Worm (Caenorhabditis elegans): ENCODE data around the gene K02D3.1.

Gene K02D3.1

DNA sequence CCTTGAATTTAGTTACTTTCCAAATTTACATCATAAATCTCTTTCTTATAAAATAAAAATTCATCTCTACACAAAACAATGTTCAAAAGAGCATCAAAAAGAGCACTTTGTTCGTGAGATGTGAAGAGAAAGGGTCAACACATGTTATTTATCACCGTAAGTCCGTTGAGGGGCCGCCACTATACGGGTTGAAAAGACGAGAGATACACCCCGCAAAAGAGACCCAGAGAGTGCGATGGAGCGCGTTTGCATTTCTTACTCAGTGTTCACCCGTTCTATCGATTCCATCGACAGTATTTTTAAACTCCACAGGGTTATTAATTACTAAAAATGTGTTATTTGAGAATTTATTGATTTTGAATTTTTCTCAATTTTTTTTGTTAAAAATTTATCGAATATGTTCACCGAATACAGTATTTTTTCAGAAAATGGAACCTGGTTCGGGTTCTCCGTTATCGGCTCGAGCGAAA lies 20.2 kb downstream of the K02D3.1 start, which contains the start of gene pix-1:
Gene pix-1 (plus strand): TSS at position 420 of the 470 bp plus-strand sequence.
- peak; percentile 46 for TF ChIP-seq nhr-25 (tag; optimal IDR thresholded peaks at IDR 0.05)
- no peak for TF ChIP-seq aly-2 (tag; optimal IDR thresholded peaks at IDR 0.05)
- TF ChIP-seq elt-1 (tag; optimal IDR thresholded peaks at IDR 0.05): no peak
- TF ChIP-seq egl-27 (tag; optimal IDR thresholded peaks at IDR 0.05): no peak
- TF ChIP-seq lin-39 (tag; optimal IDR thresholded peaks at IDR 0.05): peak; percentile 79
- TF ChIP-seq fos-1 (tag; optimal IDR thresholded peaks at IDR 0.05): no peak
- TF ChIP-seq sea-2 (GFP tag; optimal IDR thresholded peaks at IDR 0.05): no peak
- peak; percentile 50 for TF ChIP-seq ceh-28 (tag; optimal IDR thresholded peaks at IDR 0.05)
- no peak for TF ChIP-seq lsy-12 (tag; optimal IDR thresholded peaks at IDR 0.05)
- peak; percentile 88 for TF ChIP-seq hmg-11 (tag; optimal IDR thresholded peaks at IDR 0.05)
- TF ChIP-seq tbx-2 (tag; optimal IDR thresholded peaks at IDR 0.05): no peak
- peak; percentile 90 for TF ChIP-seq pha-4 (tag; optimal IDR thresholded peaks at IDR 0.05)
- TF ChIP-seq eor-1 (tag; optimal IDR thresholded peaks at IDR 0.05): no peak
- TF ChIP-seq ztf-11 (tag; optimal IDR thresholded peaks at IDR 0.05): no peak
- TF ChIP-seq fkh-10 (GFP tag; optimal IDR thresholded peaks at IDR 0.05): no peak
- no peak for TF ChIP-seq nhr-12 (tag; optimal IDR thresholded peaks at IDR 0.05)
- peak; percentile 44 for TF ChIP-seq lin-15B (tag; optimal IDR thresholded peaks at IDR 0.05)
- no peak for TF ChIP-seq nhr-77 (tag; optimal IDR thresholded peaks at IDR 0.05)
- TF ChIP-seq nhr-28 (tag; optimal IDR thresholded peaks at IDR 0.05): no peak
- no peak for TF ChIP-seq jun-1 (tag; optimal IDR thresholded peaks at IDR 0.05)
- TF ChIP-seq nhr-11 (tag; optimal IDR thresholded peaks at IDR 0.05): no peak
- TF ChIP-seq unc-39 (tag; optimal IDR thresholded peaks at IDR 0.05): no peak
- peak; percentile 56 for TF ChIP-seq nfya-1 (tag; optimal IDR thresholded peaks at IDR 0.05; ENCODE audit: insufficient read depth)
- TF ChIP-seq ceh-9 (tag; optimal IDR thresholded peaks at IDR 0.05): no peak
- TF ChIP-seq ZK546.5 (tag; optimal IDR thresholded peaks at IDR 0.05): no peak
- peak; percentile 20 for TF ChIP-seq elt-2 (tag; optimal IDR thresholded peaks at IDR 0.05)
- TF ChIP-seq nhr-67 (tag; optimal IDR thresholded peaks at IDR 0.05): no peak
- no peak for TF ChIP-seq mdl-1 (tag; optimal IDR thresholded peaks at IDR 0.05)
- peak; percentile 68 for TF ChIP-seq snpc-4 (tag; optimal IDR thresholded peaks at IDR 0.05)
- peak; percentile 53 for TF ChIP-seq nhr-43 (tag; optimal IDR thresholded peaks at IDR 0.05; ENCODE audit: poor library complexity, severe bottlenecking)
- no peak for TF ChIP-seq fkh-2 (tag; optimal IDR thresholded peaks at IDR 0.05)
- TF ChIP-seq skn-1 (tag; optimal IDR thresholded peaks at IDR 0.05): no peak
- peak; percentile 27 for TF ChIP-seq egl-5 (tag; optimal IDR thresholded peaks at IDR 0.05)
- no peak for TF ChIP-seq ceh-16 (tag; optimal IDR thresholded peaks at IDR 0.05)
- peak; percentile 59 for TF ChIP-seq nhr-23 (tag; optimal IDR thresholded peaks at IDR 0.05)
- no peak for TF ChIP-seq zag-1 (tag; optimal IDR thresholded peaks at IDR 0.05)
- no peak for TF ChIP-seq ama-1 (optimal IDR thresholded peaks at IDR 0.05)
- no peak for TF ChIP-seq daf-12 (tag; optimal IDR thresholded peaks at IDR 0.05)
- no peak for TF ChIP-seq elt-3 (tag; optimal IDR thresholded peaks at IDR 0.05)
- TF ChIP-seq nhr-76 (tag; optimal IDR thresholded peaks at IDR 0.05): no peak
- TF ChIP-seq ceh-82 (tag; optimal IDR thresholded peaks at IDR 0.05): no peak
- TF ChIP-seq mml-1 (tag; optimal IDR thresholded peaks at IDR 0.05): no peak
- TF ChIP-seq unc-62 (GFP tag; optimal IDR thresholded peaks at IDR 0.05): no peak
- peak; percentile 9 for TF ChIP-seq pqm-1 (tag; optimal IDR thresholded peaks at IDR 0.05)
- no peak for TF ChIP-seq ztf-4 (tag; optimal IDR thresholded peaks at IDR 0.05)
- TF ChIP-seq R02D3.7 (tag; optimal IDR thresholded peaks at IDR 0.05): no peak
- TF ChIP-seq nhr-237 (tag; optimal IDR thresholded peaks at IDR 0.05): no peak

DNA sequence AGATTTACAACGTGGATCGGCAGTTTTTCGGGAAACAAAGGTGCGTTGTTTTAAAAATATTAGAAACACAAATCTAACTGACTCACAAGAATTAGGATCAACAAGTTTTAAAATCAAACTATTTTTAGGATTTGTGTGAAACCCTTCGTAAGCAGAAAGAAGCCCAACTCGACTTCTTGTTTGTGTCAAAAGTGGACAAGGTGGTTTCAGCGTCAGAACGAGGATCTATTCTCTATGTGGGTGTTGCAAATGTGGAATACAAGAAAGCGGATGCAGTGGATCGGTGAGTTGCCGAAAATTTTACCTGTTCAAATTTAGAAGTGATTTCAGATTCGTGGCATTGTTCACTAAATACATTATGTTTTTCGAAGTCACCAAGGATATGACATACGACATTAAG lies 22.3 kb downstream of the K02D3.1 start:
- TF ChIP-seq lin-39 (tag; optimal IDR thresholded peaks at IDR 0.05): no peak
- no peak for TF ChIP-seq ztf-11 (tag; optimal IDR thresholded peaks at IDR 0.05)
- TF ChIP-seq lsy-12 (tag; optimal IDR thresholded peaks at IDR 0.05): no peak
- no peak for TF ChIP-seq nhr-77 (tag; optimal IDR thresholded peaks at IDR 0.05)
- TF ChIP-seq unc-39 (tag; optimal IDR thresholded peaks at IDR 0.05): no peak

Measured in whole organism, L3 larva.